Fruit fly (Drosophila melanogaster) whole organism, embryonic: ENCODE data around the gene fmt.

Experiments used
- Asciz ChIP-seq: fragments of 200-800 bp; sonication (Bioruptor generic); optimal IDR thresholded peaks from 2 replicates; lab custom pipeline; 2017; ENCODE audit warnings: missing biosample characterization, mild to moderate bottlenecking, missing genetic modification characterization, missing genetic modification reagents
- BEAF-32 ChIP-seq: fragments of 200-800 bp; sonication (Bioruptor generic); optimal IDR thresholded peaks from 3 replicates; lab custom pipeline; 2017; ENCODE audit warnings: missing biosample characterization, missing genetic modification characterization, mild to moderate bottlenecking, moderate library complexity, missing genetic modification reagents
- CG10565 ChIP-seq: fragments of 200-800 bp; sonication (Bioruptor generic); optimal IDR thresholded peaks from 3 replicates; lab custom pipeline; 2016; ENCODE audit warnings: missing biosample characterization, mild to moderate bottlenecking, missing genetic modification characterization
- CG11093 ChIP-seq: fragments of 200-800 bp; sonication (Bioruptor generic); IDR thresholded peaks from 3 replicates; pipeline ENCODE4 v1.3.6; 2022; ENCODE audit warnings: missing biosample characterization, missing genetic modification characterization
- CG11247 ChIP-seq: fragments of 200-800 bp; sonication (Bioruptor generic); IDR thresholded peaks from 2 replicates; pipeline ENCODE4 v1.3.6; 2022; ENCODE audit warnings: missing biosample characterization, missing genetic modification characterization
- CG12236 ChIP-seq: fragments of 200-800 bp; sonication (Bioruptor generic); optimal IDR thresholded peaks from 2 replicates; lab custom pipeline; 2016; ENCODE audit warnings: missing biosample characterization, missing genetic modification characterization
- CG15514 ChIP-seq: fragments of 200-800 bp; sonication (Bioruptor generic); optimal IDR thresholded peaks from 3 replicates; lab custom pipeline; 2017; ENCODE audit warnings: missing biosample characterization, missing genetic modification characterization, mild to moderate bottlenecking, moderate library complexity, missing genetic modification reagents
- CG2116 ChIP-seq: fragments of 200-800 bp; sonication (Bioruptor generic); optimal IDR thresholded peaks from 3 replicates; lab custom pipeline; 2018; ENCODE audit warnings: missing biosample characterization, mild to moderate bottlenecking, missing genetic modification characterization
- CG5180 ChIP-seq: fragments of 200-800 bp; sonication (Bioruptor generic); optimal IDR thresholded peaks from 3 replicates; lab custom pipeline; 2017; ENCODE audit warnings: missing biosample characterization, missing genetic modification characterization, mild to moderate bottlenecking, moderate library complexity, missing genetic modification reagents
- CG8290 ChIP-seq, 3 experiments: fragments of 200-800 bp; sonication (Bioruptor generic); optimal IDR thresholded peaks; 2 replicates each; lab custom pipeline; 2016 to 2019; ENCODE audit warnings: missing biosample characterization in 3 of 3, missing genetic modification characterization in 3 of 3, mild to moderate bottlenecking in 2 of 3, moderate library complexity in 1 of 3
- CkIIα-i1 ChIP-seq: fragments of 200-800 bp; sonication (Bioruptor generic); IDR thresholded peaks from 2 replicates; pipeline ENCODE4 v1.3.6; 2022; ENCODE audit warnings: missing biosample characterization, missing genetic modification characterization
- D ChIP-seq, 2 experiments: fragments of 200-800 bp in 1 of 2; fragments of >200 bp in 1 of 2; sonication (Bioruptor generic) in 1 of 2; optimal IDR thresholded peaks; 2 replicates in 1 of 2; 3 replicates in 1 of 2; lab custom pipeline; 2017; ENCODE audit warnings: mild to moderate bottlenecking in 1 of 2, missing biosample characterization in 1 of 2, missing genetic modification characterization in 1 of 2, missing genetic modification reagents in 1 of 2
- D19A ChIP-seq: fragments of 200-800 bp; optimal IDR thresholded peaks from 3 replicates; lab custom pipeline; 2019; ENCODE audit warnings: missing biosample characterization, mild to moderate bottlenecking, missing genetic modification characterization, moderate library complexity
- Dek ChIP-seq: fragments of 200-800 bp; sonication (Bioruptor generic); optimal IDR thresholded peaks from 3 replicates; lab custom pipeline; 2019; ENCODE audit warnings: missing biosample characterization, mild to moderate bottlenecking, missing genetic modification characterization, moderate library complexity
- Hr39 ChIP-seq: fragments of >200 bp; optimal IDR thresholded peaks from 2 replicates; lab custom pipeline; 2017
- Lim3 ChIP-seq: fragments of 200-800 bp; sonication (Bioruptor generic); IDR thresholded peaks from 2 replicates; pipeline ENCODE4 v1.3.6; 2022; ENCODE audit warnings: missing biosample characterization, missing genetic modification characterization
- PHDP ChIP-seq: fragments of 200-800 bp; sonication (Bioruptor generic); optimal IDR thresholded peaks from 3 replicates; lab custom pipeline; 2018; ENCODE audit warnings: missing biosample characterization, mild to moderate bottlenecking, missing genetic modification characterization, moderate library complexity
- Poxn ChIP-seq: fragments of 200-800 bp; sonication (Bioruptor generic); IDR thresholded peaks from 2 replicates; pipeline ENCODE4 v1.3.6; 2022; ENCODE audit warnings: missing biosample characterization, missing genetic modification characterization
- Sry-δ ChIP-seq: fragments of 200-800 bp; sonication (Bioruptor generic); optimal IDR thresholded peaks from 2 replicates; lab custom pipeline; 2016; ENCODE audit warnings: missing biosample characterization, missing genetic modification characterization
- Taf1 ChIP-seq: fragments of 200-800 bp; sonication (Bioruptor generic); IDR thresholded peaks from 2 replicates; pipeline ENCODE4 v1.3.6; 2022; ENCODE audit warnings: missing biosample characterization, missing genetic modification characterization
- Trl ChIP-seq, 3 experiments: fragments of >200 bp in 2 of 3; fragments of 200-800 bp in 1 of 3; sonication (Bioruptor generic) in 1 of 3; optimal IDR thresholded peaks; 2 replicates in 1 of 3; 3 replicates in 2 of 3; lab custom pipeline; 2016 to 2017; ENCODE audit warnings: missing biosample characterization in 1 of 3, missing genetic modification characterization in 1 of 3
- Vsx1 ChIP-seq: fragments of 200-800 bp; sonication (Bioruptor generic); optimal IDR thresholded peaks from 2 replicates; lab custom pipeline; 2017; ENCODE audit warnings: missing biosample characterization, mild to moderate bottlenecking, missing genetic modification characterization, missing genetic modification reagents
- amos ChIP-seq: fragments of 200-800 bp; sonication (Bioruptor generic); IDR thresholded peaks from 2 replicates; pipeline ENCODE4 v1.3.6; 2022; ENCODE audit warnings: missing biosample characterization, missing genetic modification characterization; ENCODE audit not compliant: partially characterized antibody
- aop ChIP-seq: fragments of 200-800 bp; sonication (Bioruptor generic); IDR thresholded peaks from 2 replicates; pipeline ENCODE4 v1.3.6; 2022; ENCODE audit warnings: missing biosample characterization, missing genetic modification characterization
- gce ChIP-seq: fragments of 200-800 bp; sonication (Bioruptor generic); IDR thresholded peaks from 3 replicates; pipeline ENCODE4 v1.3.6; 2022; ENCODE audit warnings: missing biosample characterization, missing genetic modification characterization
- gcm2 ChIP-seq: fragments of 200-800 bp; sonication (Bioruptor generic); optimal IDR thresholded peaks from 2 replicates; lab custom pipeline; 2016; ENCODE audit warnings: missing biosample characterization, missing genetic modification characterization
- lola ChIP-seq, 3 experiments: fragments of >200 bp in 2 of 3; fragments of 200-800 bp in 1 of 3; sonication (Bioruptor generic) in 1 of 3; optimal IDR thresholded peaks; 2 replicates each; lab custom pipeline; 2017 to 2019; ENCODE audit warnings: missing biosample characterization in 3 of 3, missing genetic modification characterization in 3 of 3, mild to moderate bottlenecking in 1 of 3, moderate library complexity in 1 of 3
- nerfin-1 ChIP-seq: fragments of 200-800 bp; sonication (Bioruptor generic); optimal IDR thresholded peaks from 3 replicates; lab custom pipeline; 2019; ENCODE audit warnings: missing biosample characterization, mild to moderate bottlenecking, missing genetic modification characterization, moderate library complexity
- prd ChIP-seq, 3 experiments: fragments of >200 bp in 2 of 3; fragments of 200-800 bp in 1 of 3; sonication (Bioruptor generic) in 1 of 3; optimal IDR thresholded peaks in 2 of 3; IDR thresholded peaks in 1 of 3; 2 replicates in 2 of 3; 3 replicates in 1 of 3; pipeline versions ENCODE4 v1.3.6 to Lab custom; 2017 to 2022; ENCODE audit warnings: missing biosample characterization in 1 of 3, missing genetic modification characterization in 1 of 3
- pros ChIP-seq: fragments of 200-800 bp; sonication (Bioruptor generic); optimal IDR thresholded peaks from 3 replicates; lab custom pipeline; 2019; ENCODE audit warnings: missing biosample characterization, mild to moderate bottlenecking, missing genetic modification characterization, moderate library complexity
- scrt ChIP-seq: fragments of 200-800 bp; sonication (Bioruptor generic); optimal IDR thresholded peaks from 2 replicates; lab custom pipeline; 2018; ENCODE audit warnings: missing biosample characterization, mild to moderate bottlenecking, missing genetic modification characterization, moderate library complexity
- sd ChIP-seq: fragments of 200-800 bp; sonication (Bioruptor generic); optimal IDR thresholded peaks from 3 replicates; lab custom pipeline; 2018; ENCODE audit warnings: missing biosample characterization, mild to moderate bottlenecking, missing genetic modification characterization, moderate library complexity
- toy ChIP-seq: fragments of 200-800 bp; sonication (Bioruptor generic); IDR thresholded peaks from 2 replicates; pipeline ENCODE4 v1.3.6; 2022; ENCODE audit warnings: missing biosample characterization, missing genetic modification characterization
- twi ChIP-seq: fragments of 200-800 bp; optimal IDR thresholded peaks from 2 replicates; lab custom pipeline; 2019; ENCODE audit warnings: missing biosample characterization, mild to moderate bottlenecking, missing genetic modification characterization, moderate library complexity
- vvl ChIP-seq: fragments of 200-800 bp; sonication (Bioruptor generic); IDR thresholded peaks from 2 replicates; pipeline ENCODE4 v1.3.6; 2022; ENCODE audit warnings: missing biosample characterization, missing genetic modification characterization
- wdn ChIP-seq: fragments of 200-800 bp; sonication (Bioruptor generic); IDR thresholded peaks from 2 replicates; pipeline ENCODE4 v1.3.6; 2022; ENCODE audit warnings: missing biosample characterization, missing genetic modification characterization
- zen ChIP-seq: fragments of 200-800 bp; sonication (Bioruptor generic); optimal IDR thresholded peaks from 3 replicates; lab custom pipeline; 2018; ENCODE audit warnings: missing biosample characterization, mild to moderate bottlenecking, missing genetic modification characterization, moderate library complexity

The fmt gene

dm6 chr3L:6130944-6131343, 42.7 kb downstream of the fmt start, which contains the start of gene Lcp65Ag3 (continued):
- TF ChIP-seq toy (GFP tag; lab: Robert Waterston, UW) (no peak), Trl (optimal IDR thresholded peaks at IDR 0.05; lab: Kevin White, UChicago) (no peak), Trl (GFP tag; optimal IDR thresholded peaks at IDR 0.05; lab: Kevin White, UChicago) (no peak), twi (tag; lab: Kevin White, UChicago) (no peak), vvl (GFP tag; lab: Robert Waterston, UW) (peak; percentile 47)

dm6 chr3L:6129591-6129990, 44.1 kb downstream of the fmt start:
- TF ChIP-seq CkIIα-i1 (GFP tag; lab: Robert Waterston, UW) = no peak
- TF ChIP-seq amos (GFP tag; lab: Robert Waterston, UW) = peak; percentile 12; the same call in 1 of the 2 replicates
- no peak for TF ChIP-seq CG12236 (GFP tag; lab: Kevin White, UChicago)
- no peak for TF ChIP-seq PHDP (tag; lab: Kevin White, UChicago)
- no peak for TF ChIP-seq Poxn (GFP tag; lab: Robert Waterston, UW)
- TF ChIP-seq BEAF-32 = no peak
- TF ChIP-seq vvl (GFP tag; lab: Robert Waterston, UW) = peak; percentile 84
- peak; percentile 88 for TF ChIP-seq CG11247 (GFP tag; lab: Robert Waterston, UW)
- TF ChIP-seq Vsx1 (GFP tag; lab: Kevin White, UChicago) = peak; percentile 48
- no peak for TF ChIP-seq sd
- no peak for TF ChIP-seq prd (optimal IDR thresholded peaks at IDR 0.05; lab: Kevin White, UChicago)
- TF ChIP-seq prd (GFP tag; IDR thresholded peaks at IDR 0.05; lab: Robert Waterston, UW) = no peak
- no peak for TF ChIP-seq CG8290 (GFP tag; optimal IDR thresholded peaks at IDR 0.05; lab: Kevin White, UChicago)
- TF ChIP-seq CG8290 (tag; optimal IDR thresholded peaks at IDR 0.05; lab: Kevin White, UChicago) = no peak
- no peak for TF ChIP-seq Lim3
- no peak for TF ChIP-seq CG10565
- TF ChIP-seq Dek (tag; lab: Kevin White, UChicago) = no peak
- no peak for TF ChIP-seq Hr39
- TF ChIP-seq lola (GFP tag; optimal IDR thresholded peaks at IDR 0.05; lab: Kevin White, UChicago) = peak in 1 of 3 experiments; percentile 38
- no peak for TF ChIP-seq Asciz (GFP tag; lab: Kevin White, UChicago)
- TF ChIP-seq Sry-δ = no peak
- TF ChIP-seq pros = peak; percentile 24
- TF ChIP-seq scrt (GFP tag; lab: Kevin White, UChicago) = no peak
- TF ChIP-seq D19A = no peak
- TF ChIP-seq CG2116 (GFP tag; lab: Kevin White, UChicago) = no peak
- no peak for TF ChIP-seq nerfin-1 (tag; lab: Kevin White, UChicago)
- TF ChIP-seq CG11093 (GFP tag; lab: Robert Waterston, UW) = no peak
- TF ChIP-seq zen (tag; lab: Kevin White, UChicago) = peak; percentile 63
- no peak for TF ChIP-seq gcm2 (GFP tag; lab: Kevin White, UChicago)
- no peak for TF ChIP-seq Taf1 (GFP tag; lab: Robert Waterston, UW)
- TF ChIP-seq CG15514 (GFP tag; lab: Kevin White, UChicago) = no peak
- TF ChIP-seq gce (GFP tag; lab: Robert Waterston, UW) = no peak
- TF ChIP-seq, all 482 proteins: peak for 7

dm6 chr3L:6125409-6125689, 48.3 kb downstream of the fmt start:
- TF ChIP-seq CG5180 (GFP tag; lab: Kevin White, UChicago) (peak; percentile 75), aop (GFP tag; lab: Robert Waterston, UW) (no peak), D (optimal IDR thresholded peaks at IDR 0.05; lab: Kevin White, UChicago) (peak; percentile 60), D (GFP tag; optimal IDR thresholded peaks at IDR 0.05; lab: Kevin White, UChicago) (no peak), wdn (GFP tag; lab: Robert Waterston, UW) (no peak)
